Worm (Caenorhabditis elegans): ENCODE results near the gene F08G12.11.

The F08G12.11 gene

ce11 chrX:11351856-11352255, 36.5 kb upstream of the F08G12.11 start, which contains the start of gene pgp-3:
Gene pgp-3 (plus strand): TSS chrX:11352156.
- no peak for TF ChIP-seq somi-1 (GFP tag; optimal IDR thresholded peaks at IDR 0.05)
- no peak for TF ChIP-seq K11D2.4 (GFP tag; IDR thresholded peaks at IDR 0.05)

ce11 chrX:11351288-11351687, 35.9 kb upstream of the F08G12.11 start:
- no peak for TF ChIP-seq chd-7 (tag; optimal IDR thresholded peaks at IDR 0.05)
- TF ChIP-seq ztf-6 (GFP tag; IDR thresholded peaks at IDR 0.05), result no peak
- no peak for TF ChIP-seq ztf-28 (GFP tag; IDR thresholded peaks at IDR 0.05)
- TF ChIP-seq nhr-80 (tag; optimal IDR thresholded peaks at IDR 0.05), result peak; percentile 56
- TF ChIP-seq lin-40 (tag; optimal IDR thresholded peaks at IDR 0.05), result no peak
- no peak for TF ChIP-seq gei-17 (GFP tag; optimal IDR thresholded peaks at IDR 0.05)
- no peak for TF ChIP-seq nfyb-1 (GFP tag; IDR thresholded peaks at IDR 0.05)

DNA sequence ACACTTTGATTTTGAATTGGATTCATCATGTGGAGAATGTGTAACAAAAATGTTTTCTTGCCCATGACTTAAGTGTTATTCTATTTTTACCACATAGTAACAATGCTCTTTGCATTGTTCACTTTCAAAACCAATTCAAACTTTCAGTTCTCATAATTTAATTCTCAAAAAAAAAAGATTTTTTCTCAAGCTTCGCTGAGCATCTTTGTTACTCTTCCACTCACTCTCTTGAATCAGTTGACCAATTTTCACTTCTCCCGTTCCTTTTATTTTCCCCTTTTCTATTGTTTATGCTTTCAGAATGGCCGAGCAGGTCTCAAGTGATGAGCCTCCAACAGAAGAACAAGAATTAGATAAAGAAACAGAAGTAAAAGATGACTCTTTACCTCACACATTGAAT, 30.8 kb upstream of the F08G12.11 start, which contains the start of gene oct-2:
Gene oct-2 (plus strand): TSS at position 301 of the 400 bp plus-strand sequence.
- TF ChIP-seq tbp1 (GFP tag; optimal IDR thresholded peaks at IDR 0.05), result no peak
- no peak for TF ChIP-seq hrde-1 (tag; optimal IDR thresholded peaks at IDR 0.05; ENCODE audit: borderline replicate concordance)
- TF ChIP-seq fkh-3 (tag; optimal IDR thresholded peaks at IDR 0.05), result no peak
- no peak for TF ChIP-seq cebp-1 (GFP tag; IDR thresholded peaks at IDR 0.05)
- TF ChIP-seq cebp-1 (tag; optimal IDR thresholded peaks at IDR 0.05), result no peak
- TF ChIP-seq die-1 (tag; optimal IDR thresholded peaks at IDR 0.05), result no peak
- no peak for TF ChIP-seq rcor-1 (GFP tag; IDR thresholded peaks at IDR 0.05)
- no peak for TF ChIP-seq lin-40 (tag; optimal IDR thresholded peaks at IDR 0.05)
- TF ChIP-seq sptf-2 (GFP tag; optimal IDR thresholded peaks at IDR 0.05), result no peak

DNA sequence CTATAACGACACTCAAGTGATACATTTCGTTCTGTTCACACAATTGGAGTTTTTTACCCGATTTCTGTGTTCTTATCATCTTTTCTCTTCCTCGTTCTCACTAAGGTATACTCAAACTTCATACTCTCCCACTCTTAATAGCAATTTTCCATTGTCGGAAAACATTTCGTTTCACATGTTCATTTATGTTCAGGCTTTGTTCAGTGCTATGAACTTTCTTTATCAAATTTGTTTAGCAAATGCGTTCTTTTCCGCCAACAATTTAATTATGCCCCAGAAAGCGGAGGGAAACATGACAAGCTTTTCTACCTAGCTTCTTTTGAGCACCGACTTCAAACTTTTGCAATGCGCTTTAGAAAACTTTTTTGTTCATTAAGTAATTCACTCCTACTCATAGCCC, 30.1 kb upstream of the F08G12.11 start:
- TF ChIP-seq nhr-80 (tag; optimal IDR thresholded peaks at IDR 0.05), result peak; percentile 8
- TF ChIP-seq egl-18 (GFP tag; IDR thresholded peaks at IDR 0.05), result no peak

ce11 chrX:11344899-11345298, 29.5 kb upstream of the F08G12.11 start:
- TF ChIP-seq F37B4.10 (GFP tag; IDR thresholded peaks at IDR 0.05) (no peak), F49E8.2 (tag; optimal IDR thresholded peaks at IDR 0.05; ENCODE audit: insufficient read depth) (no peak), lir-1 (GFP tag; conservative IDR thresholded peaks at IDR 0.05) (no peak), nhr-90 (tag; optimal IDR thresholded peaks at IDR 0.05) (no peak), ceh-40 (GFP tag; IDR thresholded peaks at IDR 0.05) (no peak), ama-1 (optimal IDR thresholded peaks at IDR 0.05) (no peak), ama-1 (GFP tag; optimal IDR thresholded peaks at IDR 0.05) (no peak), pha-4 (tag; optimal IDR thresholded peaks at IDR 0.05) (no peak), athp-1 (tag; optimal IDR thresholded peaks at IDR 0.05) (no peak), mes-4 (tag; optimal IDR thresholded peaks at IDR 0.05) (no peak), ztf-18 (tag; optimal IDR thresholded peaks at IDR 0.05) (no peak), him-1 (tag; optimal IDR thresholded peaks at IDR 0.05) (no peak), nfya-2 (GFP tag; IDR thresholded peaks at IDR 0.05) (no peak), ZK185.1 (tag; optimal IDR thresholded peaks at IDR 0.05; ENCODE audit: poor library complexity, severe bottlenecking) (no peak), lsl-1 (GFP tag; optimal IDR thresholded peaks at IDR 0.05) (no peak)
